Worm (Caenorhabditis elegans) whole organism, young adult: ENCODE measurements around the gene acr-2.

Experiments used
- B0336.3 ChIP-seq: fragments of 200-800 bp; sonication (Bioruptor generic); IDR thresholded peaks from 2 replicates; pipeline ENCODE4 v1.3.6; 2022; ENCODE audit warnings: missing genetic modification characterization, missing compliant biosample characterization
- D2030.7 ChIP-seq: fragments of 200-800 bp; sonication (Bioruptor generic); IDR thresholded peaks from 2 replicates; pipeline ENCODE4 v1.3.6; 2022; ENCODE audit warnings: missing genetic modification reagents, missing genetic modification characterization, missing compliant biosample characterization
- F52B5.7 ChIP-seq: sonication (generic microtip); optimal IDR thresholded peaks from 2 replicates; lab custom pipeline; 2016; ENCODE audit warnings: mild to moderate bottlenecking, missing genetic modification characterization, missing compliant biosample characterization
- Y79H2A.3 ChIP-seq: fragments of 200-800 bp; sonication (Bioruptor generic); conservative IDR thresholded peaks from 2 replicates; pipeline ENCODE4 v1.3.6; 2022; ENCODE audit warnings: missing genetic modification reagents, missing genetic modification characterization, missing compliant biosample characterization
- Y95B8A.8 ChIP-seq: fragments of 200-800 bp; sonication (Bioruptor generic); IDR thresholded peaks from 2 replicates; pipeline ENCODE4 v1.3.6; 2022; ENCODE audit warnings: missing genetic modification reagents, missing genetic modification characterization, missing compliant biosample characterization
- ZK185.1 ChIP-seq: sonication (generic microtip); optimal IDR thresholded peaks from 2 replicates; lab custom pipeline; 2016; ENCODE audit warnings: mild to moderate bottlenecking, missing genetic modification characterization, missing compliant biosample characterization; ENCODE audit not compliant: poor library complexity, severe bottlenecking
- atf-7 ChIP-seq: sonication (generic microtip); optimal IDR thresholded peaks from 2 replicates; lab custom pipeline; 2017; ENCODE audit warnings: mild to moderate bottlenecking, missing genetic modification characterization, missing compliant biosample characterization
- attf-3 ChIP-seq: fragments of 200-800 bp; sonication (Bioruptor generic); conservative IDR thresholded peaks from 2 replicates; pipeline ENCODE4 v1.3.6; 2022; ENCODE audit warnings: missing genetic modification reagents, missing genetic modification characterization, missing compliant biosample characterization
- attf-6 ChIP-seq: fragments of 200-800 bp; sonication (Bioruptor generic); IDR thresholded peaks from 2 replicates; pipeline ENCODE4 v1.3.6; 2022; ENCODE audit warnings: missing genetic modification reagents, missing genetic modification characterization, missing compliant biosample characterization
- bed-1 ChIP-seq: fragments of 200-800 bp; sonication (Bioruptor generic); IDR thresholded peaks from 2 replicates; pipeline ENCODE4 v1.3.6; 2022; ENCODE audit warnings: missing genetic modification reagents, missing genetic modification characterization, missing compliant biosample characterization
- dox-1 ChIP-seq: fragments of 200-800 bp; sonication (Bioruptor generic); IDR thresholded peaks from 2 replicates; pipeline ENCODE4 v1.3.6; 2022; ENCODE audit warnings: missing genetic modification reagents, missing genetic modification characterization, missing compliant biosample characterization
- efl-1 ChIP-seq: fragments of 150-350 bp; optimal IDR thresholded peaks from 2 replicates; lab custom pipeline; 2014; ENCODE audit warnings: missing biosample characterization, missing genetic modification reagents, missing genetic modification characterization
- egl-18 ChIP-seq: fragments of 200-800 bp; sonication (Bioruptor generic); IDR thresholded peaks from 2 replicates; pipeline ENCODE4 v1.3.6; 2022; ENCODE audit warnings: missing genetic modification reagents, missing genetic modification characterization, missing compliant biosample characterization
- egl-44 ChIP-seq: fragments of 200-800 bp; sonication (Bioruptor generic); IDR thresholded peaks from 2 replicates; pipeline ENCODE4 v1.3.6; 2022; ENCODE audit warnings: missing genetic modification reagents, missing genetic modification characterization, missing compliant biosample characterization
- egrh-3 ChIP-seq: fragments of 200-800 bp; sonication (Bioruptor generic); IDR thresholded peaks from 2 replicates; pipeline ENCODE4 v1.3.6; 2022; ENCODE audit warnings: missing genetic modification reagents, missing genetic modification characterization, missing compliant biosample characterization
- ekl-4 ChIP-seq: fragments of 200-800 bp; sonication (Bioruptor generic); IDR thresholded peaks from 2 replicates; pipeline ENCODE4 v1.3.6; 2022; ENCODE audit warnings: missing genetic modification reagents, missing genetic modification characterization, missing compliant biosample characterization
- fkh-3 ChIP-seq: sonication (generic microtip); optimal IDR thresholded peaks from 2 replicates; lab custom pipeline; 2016; ENCODE audit warnings: mild to moderate bottlenecking, missing genetic modification characterization, missing compliant biosample characterization
- hmg-20 ChIP-seq: fragments of 200-800 bp; sonication (Bioruptor generic); IDR thresholded peaks from 2 replicates; pipeline ENCODE4 v1.3.6; 2022; ENCODE audit warnings: missing genetic modification reagents, missing genetic modification characterization, missing compliant biosample characterization
- mcd-1 ChIP-seq: fragments of 200-800 bp; sonication (Bioruptor generic); IDR thresholded peaks from 2 replicates; pipeline ENCODE4 v1.3.6; 2022; ENCODE audit warnings: missing genetic modification reagents, missing genetic modification characterization, missing compliant biosample characterization
- nfya-1 ChIP-seq: sonication (generic microtip); optimal IDR thresholded peaks from 2 replicates; lab custom pipeline; 2017; ENCODE audit warnings: antibody characterized with exemption, missing compliant biosample characterization, missing genetic modification characterization, borderline replicate concordance; ENCODE audit not compliant: insufficient read depth
- nfya-2 ChIP-seq: fragments of 200-800 bp; sonication (Bioruptor generic); IDR thresholded peaks from 2 replicates; pipeline ENCODE4 v1.3.6; 2022; ENCODE audit warnings: missing genetic modification reagents, missing genetic modification characterization, missing compliant biosample characterization
- nfyb-1 ChIP-seq: fragments of 200-800 bp; sonication (Bioruptor generic); IDR thresholded peaks from 2 replicates; pipeline ENCODE4 v1.3.6; 2022; ENCODE audit warnings: missing genetic modification reagents, missing genetic modification characterization, missing compliant biosample characterization
- nhr-120 ChIP-seq: fragments of 200-800 bp; sonication (Bioruptor generic); IDR thresholded peaks from 2 replicates; pipeline ENCODE4 v1.3.6; 2022; ENCODE audit warnings: missing genetic modification characterization, missing compliant biosample characterization
- nhr-80 ChIP-seq: sonication (generic microtip); optimal IDR thresholded peaks from 2 replicates; lab custom pipeline; 2016; ENCODE audit warnings: missing genetic modification characterization, missing compliant biosample characterization
- pbrm-1 ChIP-seq: fragments of 200-800 bp; sonication (Bioruptor generic); IDR thresholded peaks from 2 replicates; pipeline ENCODE4 v1.3.6; 2022; ENCODE audit warnings: missing genetic modification reagents, missing genetic modification characterization, missing compliant biosample characterization
- snpc-1.1 ChIP-seq: sonication (generic microtip); optimal IDR thresholded peaks from 2 replicates; lab custom pipeline; 2017; ENCODE audit warnings: missing genetic modification characterization, mild to moderate bottlenecking, missing compliant biosample characterization, antibody characterized with exemption, moderate library complexity, missing genotype, missing genetic modification reagents; ENCODE audit not compliant: insufficient read depth
- snpc-3.4 ChIP-seq: sonication (generic microtip); optimal IDR thresholded peaks from 2 replicates; lab custom pipeline; 2017; ENCODE audit warnings: missing genetic modification characterization, mild to moderate bottlenecking, missing compliant biosample characterization, antibody characterized with exemption, moderate library complexity, missing genotype, missing genetic modification reagents
- tbx-9 ChIP-seq: sonication (generic microtip); optimal IDR thresholded peaks from 2 replicates; lab custom pipeline; 2016; ENCODE audit warnings: borderline replicate concordance, missing genetic modification characterization, inconsistent platforms, missing compliant biosample characterization
- tlf-1 ChIP-seq: fragments of 200-800 bp; sonication (Bioruptor generic); optimal IDR thresholded peaks from 2 replicates; lab custom pipeline; 2018; ENCODE audit warnings: mild to moderate bottlenecking, missing genetic modification characterization, missing compliant biosample characterization
- unc-130 ChIP-seq: sonication (generic microtip); optimal IDR thresholded peaks from 2 replicates; lab custom pipeline; 2016; ENCODE audit warnings: missing genetic modification reagents, missing genetic modification characterization, missing compliant biosample characterization
- ztf-18 ChIP-seq: sonication (generic microtip); optimal IDR thresholded peaks from 2 replicates; lab custom pipeline; 2016; ENCODE audit warnings: missing genotype, mild to moderate bottlenecking, missing genetic modification characterization, missing compliant biosample characterization
- ztf-28 ChIP-seq: fragments of 200-800 bp; sonication (Bioruptor generic); IDR thresholded peaks from 2 replicates; pipeline ENCODE4 v1.3.6; 2022; ENCODE audit warnings: missing genetic modification reagents, missing genetic modification characterization, missing compliant biosample characterization

The acr-2 gene

DNA sequence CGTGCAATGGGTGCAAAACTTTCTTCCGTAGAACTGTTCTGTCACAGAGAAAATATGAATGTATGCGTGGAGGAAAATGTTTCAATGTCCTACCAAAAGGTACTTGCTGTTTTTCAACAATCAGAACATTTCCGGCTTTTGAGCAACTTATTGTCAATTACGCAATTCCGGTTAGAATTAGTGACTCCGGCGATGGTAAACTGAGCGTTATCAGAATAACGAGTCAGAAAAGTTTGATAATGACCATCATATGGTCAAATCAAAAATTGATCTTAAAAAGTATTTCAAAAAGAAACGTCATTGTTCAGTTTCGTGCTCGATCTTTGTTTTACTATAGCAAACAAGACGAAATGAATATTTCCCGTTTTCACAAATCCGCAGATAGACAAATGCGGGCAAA, 45.6 kb upstream of the acr-2 start:
- peak; percentile 38 for TF ChIP-seq nhr-80 (tag; lab: Kevin White, UChicago)
- TF ChIP-seq B0336.3 (GFP tag; lab: Robert Waterston, UW), result no peak
- 0 out of 2 replicates have a peak, but pooled peaks have one; percentile 57 for TF ChIP-seq nhr-120 (GFP tag; lab: Robert Waterston, UW)

DNA sequence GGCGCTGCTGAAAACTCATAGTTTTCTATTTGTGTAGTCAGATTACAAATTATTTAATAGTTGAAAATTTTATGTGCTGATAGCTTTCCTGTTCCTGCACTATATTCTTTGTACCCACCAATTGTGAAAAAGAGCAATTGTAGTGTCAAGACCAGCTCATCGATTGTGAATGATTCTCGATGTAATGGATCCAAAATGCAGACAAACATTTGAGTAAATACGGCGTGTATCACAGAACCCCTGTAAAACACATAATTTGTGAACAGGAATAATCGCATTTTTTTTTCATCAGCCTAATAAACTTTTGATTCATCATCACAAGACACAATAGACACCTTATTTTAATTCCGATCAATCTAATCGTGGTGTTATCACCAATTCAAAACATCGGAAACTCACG, 40.1 kb upstream of the acr-2 start:
- TF ChIP-seq ekl-4 (GFP tag; lab: Robert Waterston, UW) (0 out of 2 replicates have a peak, but pooled peaks have one; percentile 30), tbx-9 (tag; lab: Kevin White, UChicago) (no peak), snpc-1.1 (tag; lab: Kevin White, UChicago) (no peak), nfyb-1 (GFP tag; lab: Robert Waterston, UW) (peak; percentile 5; the same call in 1 of the 2 replicates), nhr-80 (tag; lab: Kevin White, UChicago) (peak; percentile 31)

DNA sequence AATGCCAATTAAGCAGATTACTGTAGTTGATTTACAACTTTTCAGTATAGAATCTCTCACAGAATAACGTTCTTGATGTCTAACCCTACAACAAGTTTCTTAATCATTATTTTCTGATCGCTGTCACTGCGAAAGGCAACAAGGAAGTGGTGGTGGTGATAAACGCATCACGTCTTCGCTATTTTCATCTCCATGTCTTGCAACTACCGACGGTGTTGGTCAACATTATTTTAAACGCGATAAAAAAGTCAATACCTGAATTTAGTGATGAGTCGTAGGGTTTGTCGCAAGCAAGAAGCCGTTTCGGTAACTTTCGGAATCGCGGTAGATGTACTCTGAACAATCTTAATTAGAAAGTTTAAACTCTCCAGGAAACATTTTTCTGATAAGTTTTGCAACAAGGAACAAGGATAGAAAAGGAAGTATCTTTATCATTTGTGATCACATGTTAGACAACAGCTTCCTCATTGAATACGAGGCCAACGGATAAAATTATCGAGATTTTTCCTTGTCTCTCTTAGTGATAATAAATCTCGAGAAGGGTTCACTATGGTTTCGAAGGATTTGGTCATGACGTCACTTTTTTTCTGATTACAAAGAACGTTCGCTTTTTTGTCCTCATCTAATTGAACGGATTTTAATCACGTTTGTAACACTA, 38.4 kb upstream of the acr-2 start:
- no peak for TF ChIP-seq efl-1 (GFP tag; lab: Kevin White, UChicago)
- peak; percentile 69 for TF ChIP-seq atf-7 (tag; lab: Kevin White, UChicago)
- TF ChIP-seq, all 124 proteins: peak for 1

DNA sequence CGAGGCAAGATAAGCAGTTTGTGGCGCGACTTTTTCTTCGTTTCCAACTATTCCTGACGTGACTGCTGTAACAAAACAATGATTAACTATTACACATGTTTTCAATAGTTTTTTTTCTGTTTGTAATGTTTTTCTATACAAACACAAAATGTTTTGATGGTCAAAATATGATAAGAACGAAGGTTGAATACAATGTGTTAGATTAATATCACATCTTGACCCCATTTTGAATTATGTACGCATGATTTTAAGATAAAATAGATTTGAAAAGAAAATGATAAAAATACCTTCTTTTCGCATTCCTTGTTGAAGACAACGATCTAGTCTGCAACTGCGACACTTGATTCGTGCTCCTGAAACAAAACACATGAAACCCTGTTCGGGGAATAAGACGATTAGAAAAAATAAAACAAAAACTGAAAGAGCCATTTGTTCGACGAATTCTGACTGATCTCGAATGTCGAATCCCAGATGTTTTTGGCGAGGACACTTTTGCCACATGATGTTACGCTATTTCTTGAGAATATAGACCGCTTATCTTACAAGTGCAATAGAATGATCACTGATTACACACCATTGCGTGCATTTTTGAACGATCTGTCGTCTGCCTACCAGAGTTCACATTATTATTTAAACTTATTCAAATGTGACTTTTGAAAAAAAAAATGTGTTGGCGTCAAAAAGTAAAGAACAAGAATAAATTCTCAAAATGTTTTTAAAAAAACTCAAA, 37.1 kb upstream of the acr-2 start:
- peak; percentile 32 for TF ChIP-seq nhr-80 (tag; lab: Kevin White, UChicago)
- no peak for TF ChIP-seq D2030.7 (GFP tag; lab: Robert Waterston, UW)

DNA sequence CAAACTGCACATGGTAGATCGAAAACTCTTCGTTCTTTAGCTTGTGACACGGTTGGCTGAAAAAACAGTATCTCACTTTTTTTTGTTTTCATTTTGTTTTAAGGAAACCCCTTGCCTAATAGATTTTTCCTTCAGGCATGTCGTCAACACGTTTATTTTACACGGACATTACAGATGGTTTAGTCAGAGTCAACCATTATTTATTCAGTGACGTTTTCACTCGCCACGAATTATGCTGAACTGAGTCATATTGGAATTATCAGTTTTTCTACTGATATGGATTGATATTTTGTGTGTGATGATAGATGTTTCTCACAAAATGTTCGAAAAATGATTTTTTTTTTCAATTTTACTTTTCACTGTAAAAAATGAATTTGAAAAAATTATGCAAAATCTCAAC, 34.9 kb upstream of the acr-2 start:
- TF ChIP-seq tlf-1 (GFP tag; lab: Kevin White, UChicago), result no peak
- TF ChIP-seq egrh-3, result no peak
- no peak for TF ChIP-seq pbrm-1
- TF ChIP-seq attf-6 (GFP tag; lab: Robert Waterston, UW), result no peak
- peak; percentile 44 for TF ChIP-seq nhr-80 (tag; lab: Kevin White, UChicago)
- TF ChIP-seq Y95B8A.8 (GFP tag; lab: Robert Waterston, UW), result no peak

DNA sequence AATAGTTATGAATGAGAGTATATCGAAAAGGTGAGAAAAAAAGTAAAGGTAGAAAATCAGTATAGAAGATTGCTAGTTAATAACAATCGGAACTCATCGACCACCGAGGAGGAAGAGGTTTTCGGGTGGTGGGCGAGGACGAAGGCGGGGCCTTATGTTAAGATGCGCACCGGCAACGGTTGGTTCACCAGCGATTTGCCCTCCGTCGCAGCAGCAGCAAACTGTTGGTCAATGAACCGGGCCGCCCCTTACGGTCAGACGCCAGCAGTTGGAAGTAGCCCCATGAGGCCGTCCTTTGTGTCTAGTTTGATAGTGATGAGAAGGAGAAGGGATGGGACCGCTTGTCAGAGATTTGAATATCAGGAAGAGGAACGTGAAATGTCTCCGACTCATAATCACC, 33.4 kb upstream of the acr-2 start, which contains the start of gene nhr-137:
Gene nhr-137, minus strand, starts transcription at position 101 of the 400 bp plus-strand sequence.
- no peak for TF ChIP-seq nfya-2 (GFP tag; lab: Robert Waterston, UW)
- TF ChIP-seq fkh-3 (tag; lab: Kevin White, UChicago), result no peak
- TF ChIP-seq egl-18, result no peak
- no peak for TF ChIP-seq bed-1
- no peak for TF ChIP-seq F52B5.7
- peak; percentile 34; the same call in 1 of the 2 replicates for TF ChIP-seq dox-1 (GFP tag; lab: Robert Waterston, UW)
- TF ChIP-seq ztf-28 (GFP tag; lab: Robert Waterston, UW), result 0 out of 2 replicates have a peak, but pooled peaks have one; percentile 42

DNA sequence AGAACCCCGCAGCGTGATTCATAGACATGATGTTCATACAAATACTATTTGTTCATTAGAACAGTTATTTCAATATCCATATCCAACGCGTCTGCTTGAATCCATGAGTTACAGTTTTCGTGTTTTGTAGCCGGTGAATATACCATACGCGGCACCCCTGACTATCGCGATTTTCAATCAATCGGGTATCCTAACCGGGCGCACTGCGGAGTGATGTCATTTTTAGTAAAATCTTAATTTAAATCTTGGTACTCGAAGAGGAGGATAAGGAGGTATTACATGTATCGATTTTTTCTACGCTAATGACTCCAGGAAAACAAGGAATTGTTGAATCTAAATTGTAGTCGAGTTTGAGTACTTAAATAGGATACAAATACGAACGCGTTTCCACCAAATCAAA, 33.0 kb upstream of the acr-2 start:
- no peak for TF ChIP-seq unc-130 (GFP tag; lab: Kevin White, UChicago)
- TF ChIP-seq egl-44, result no peak
- TF ChIP-seq Y79H2A.3 (GFP tag; lab: Robert Waterston, UW), result no peak
- TF ChIP-seq mcd-1 (GFP tag; lab: Robert Waterston, UW), result no peak
- no peak for TF ChIP-seq tbx-9 (tag; lab: Kevin White, UChicago)
- TF ChIP-seq nfya-1 (tag; lab: Kevin White, UChicago), result no peak
- TF ChIP-seq attf-3 (GFP tag; lab: Robert Waterston, UW), result no peak
- TF ChIP-seq ztf-18 (tag; lab: Kevin White, UChicago), result no peak
- no peak for TF ChIP-seq snpc-3.4 (tag; lab: Kevin White, UChicago)
- no peak for TF ChIP-seq ZK185.1
- no peak for TF ChIP-seq hmg-20 (GFP tag; lab: Robert Waterston, UW)
